Worm (Caenorhabditis elegans): ENCODE data around the gene prmt-5.

Gene prmt-5

DNA sequence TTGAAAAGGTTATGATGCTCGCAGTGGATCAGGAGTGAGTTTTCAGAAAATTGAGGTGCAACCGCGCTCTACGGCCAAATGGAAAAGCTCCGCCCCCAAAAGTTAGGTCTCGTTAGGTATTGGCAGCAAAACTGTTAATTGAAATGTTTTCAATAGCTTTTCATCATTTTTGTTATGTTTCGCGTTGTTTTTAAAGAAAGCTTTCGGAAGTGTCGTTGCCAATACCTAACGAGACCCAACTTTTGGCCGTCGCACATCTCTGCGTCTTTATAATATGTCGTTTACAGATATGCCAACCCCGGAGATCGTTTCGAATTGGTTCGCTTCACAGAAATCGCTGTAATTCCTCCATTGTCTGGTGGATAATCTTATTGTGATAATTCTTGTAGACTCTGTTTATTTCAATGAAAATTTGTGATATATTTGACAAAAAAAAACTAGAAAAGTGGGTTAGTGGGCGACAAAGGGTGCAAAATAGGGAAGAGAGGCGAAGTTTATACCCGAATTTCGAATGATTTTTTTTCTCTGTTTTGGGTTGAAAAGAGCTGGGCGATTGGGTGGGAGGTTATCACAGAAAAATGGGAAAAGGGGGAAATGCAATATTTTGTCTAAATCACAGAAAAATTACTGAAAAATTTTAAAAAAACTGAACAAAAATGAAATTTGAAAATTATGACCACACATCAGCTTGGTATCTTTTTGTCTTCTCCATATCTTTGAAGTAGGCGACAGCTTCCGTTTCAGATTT lies 33.9 kb upstream of the prmt-5 start (continued):
- TF ChIP-seq rcor-1 (GFP tag; IDR thresholded peaks at IDR 0.05) (no peak), F49E8.2 (tag; optimal IDR thresholded peaks at IDR 0.05; ENCODE audit: insufficient read depth) (no peak), unc-130 (GFP tag; optimal IDR thresholded peaks at IDR 0.05) (no peak), lir-1 (GFP tag; conservative IDR thresholded peaks at IDR 0.05) (no peak), snpc-1.1 (tag; optimal IDR thresholded peaks at IDR 0.05; ENCODE audit: insufficient read depth) (no peak), ztf-6 (GFP tag; IDR thresholded peaks at IDR 0.05) (no peak), F52B5.7 (tag; optimal IDR thresholded peaks at IDR 0.05) (peak; percentile 11), nhr-27 (tag; optimal IDR thresholded peaks at IDR 0.05) (no peak), nfya-2 (GFP tag; IDR thresholded peaks at IDR 0.05) (no peak), Y95B8A.8 (GFP tag; IDR thresholded peaks at IDR 0.05) (0 out of 2 replicates have a peak, but pooled peaks have one; percentile 20), mes-4 (tag; optimal IDR thresholded peaks at IDR 0.05) (no peak), ztf-26 (tag; optimal IDR thresholded peaks at IDR 0.05) (no peak), K11D2.4 (GFP tag; IDR thresholded peaks at IDR 0.05) (no peak), madf-8 (GFP tag; conservative IDR thresholded peaks at IDR 0.05) (no peak; the same call in 1 of the 2 replicates), egl-44 (GFP tag; IDR thresholded peaks at IDR 0.05) (no peak; the same call in 1 of the 2 replicates), Y56A3A.18 (GFP tag; IDR thresholded peaks at IDR 0.05) (peak; percentile 56; the same call in 1 of the 2 replicates), nhr-80 (tag; optimal IDR thresholded peaks at IDR 0.05) (peak; percentile 42), ceh-100 (GFP tag; IDR thresholded peaks at IDR 0.05) (no peak), let-526 (GFP tag; IDR thresholded peaks at IDR 0.05) (no peak), madf-3 (GFP tag; IDR thresholded peaks at IDR 0.05) (0 out of 2 replicates have a peak, but pooled peaks have one; percentile 57), ccch-3 (GFP tag; optimal IDR thresholded peaks at IDR 0.05) (no peak), dpff-1 (tag; optimal IDR thresholded peaks at IDR 0.05) (no peak), repo-1 (tag; optimal IDR thresholded peaks at IDR 0.05) (peak; percentile 91), efl-1 (GFP tag; optimal IDR thresholded peaks at IDR 0.05) (no peak), aptf-3 (GFP tag; IDR thresholded peaks at IDR 0.05) (peak; percentile 7; the same call in 1 of the 2 replicates), snpc-4 (GFP tag; optimal IDR thresholded peaks at IDR 0.05) (no peak), snpc-4 (tag; optimal IDR thresholded peaks at IDR 0.05) (no peak), snpc-1.3 (tag; optimal IDR thresholded peaks at IDR 0.05; ENCODE audit: insufficient read depth) (no peak), cebp-2 (GFP tag; IDR thresholded peaks at IDR 0.05) (no peak), B0019.2 (GFP tag; conservative IDR thresholded peaks at IDR 0.05) (no peak), dpl-1 (GFP tag; optimal IDR thresholded peaks at IDR 0.05) (no peak), D2030.7 (GFP tag; IDR thresholded peaks at IDR 0.05) (no peak), C17E4.6 (GFP tag; IDR thresholded peaks at IDR 0.05) (no peak), hlh-26 (GFP tag; conservative IDR thresholded peaks at IDR 0.05) (no peak), ekl-4 (GFP tag; IDR thresholded peaks at IDR 0.05) (peak; percentile 56; the same call in 1 of the 2 replicates), hrde-1 (tag; optimal IDR thresholded peaks at IDR 0.05; ENCODE audit: borderline replicate concordance) (no peak), ets-4 (GFP tag; optimal IDR thresholded peaks at IDR 0.05) (no peak), lsy-27 (tag; optimal IDR thresholded peaks at IDR 0.05; ENCODE audit: borderline replicate concordance, insufficient read depth) (no peak), lin-35 (GFP tag; optimal IDR thresholded peaks at IDR 0.05) (no peak), ceh-40 (GFP tag; IDR thresholded peaks at IDR 0.05) (no peak), F57A8.1 (GFP tag; optimal IDR thresholded peaks at IDR 0.05) (no peak), K12H6.12 (tag; optimal IDR thresholded peaks at IDR 0.05) (no peak), attf-6 (GFP tag; IDR thresholded peaks at IDR 0.05) (no peak), B0035.1 (tag; optimal IDR thresholded peaks at IDR 0.05) (no peak), chd-7 (tag; optimal IDR thresholded peaks at IDR 0.05) (peak; percentile 61), attf-3 (GFP tag; conservative IDR thresholded peaks at IDR 0.05) (no peak), ceh-27 (GFP tag; optimal IDR thresholded peaks at IDR 0.05) (peak; percentile 25)
